Worm (Caenorhabditis elegans) whole organism, early embryonic: ENCODE data around the gene W02B8.1.

Source experiments
- B0310.2 ChIP-seq: sonication (generic microtip); optimal IDR thresholded peaks from 2 replicates; lab custom pipeline; 2016; ENCODE audit warnings: mild to moderate bottlenecking, missing genetic modification characterization, missing compliant biosample characterization
- F13C5.2 ChIP-seq: sonication (generic microtip); optimal IDR thresholded peaks from 2 replicates; lab custom pipeline; 2017; ENCODE audit warnings: mild to moderate bottlenecking, missing genetic modification characterization, inconsistent platforms, missing compliant biosample characterization
- aly-1 ChIP-seq: sonication (generic microtip); optimal IDR thresholded peaks from 2 replicates; lab custom pipeline; 2016; ENCODE audit warnings: missing genetic modification characterization, missing compliant biosample characterization
- ama-1 ChIP-seq: fragments of 150-350 bp; optimal IDR thresholded peaks from 2 replicates; lab custom pipeline; 2014
- ceh-13 ChIP-seq: fragments of 200-800 bp; sonication (Bioruptor generic); optimal IDR thresholded peaks from 2 replicates; lab custom pipeline; 2018; ENCODE audit warnings: mild to moderate bottlenecking, missing genetic modification characterization, missing compliant biosample characterization
- ceh-36 ChIP-seq: sonication (generic microtip); optimal IDR thresholded peaks from 2 replicates; lab custom pipeline; 2016; ENCODE audit warnings: missing genetic modification characterization, inconsistent platforms, missing compliant biosample characterization
- ets-7 ChIP-seq: sonication (generic microtip); optimal IDR thresholded peaks from 2 replicates; lab custom pipeline; 2016; ENCODE audit warnings: missing genotype, missing genetic modification characterization, missing compliant biosample characterization
- flt-1 ChIP-seq: fragments of 200-800 bp; sonication (Bioruptor generic); IDR thresholded peaks from 2 replicates; pipeline ENCODE4 v1.3.6; 2022; ENCODE audit warnings: missing genetic modification characterization, missing compliant biosample characterization
- hmbx-1 ChIP-seq: sonication (generic microtip); optimal IDR thresholded peaks from 2 replicates; lab custom pipeline; 2016; ENCODE audit warnings: mild to moderate bottlenecking, missing genetic modification characterization, missing compliant biosample characterization
- hmg-4 ChIP-seq: fragments of 200-800 bp; sonication (Bioruptor generic); optimal IDR thresholded peaks from 2 replicates; lab custom pipeline; 2018; ENCODE audit warnings: mild to moderate bottlenecking, missing genetic modification characterization, missing compliant biosample characterization
- hnd-1 ChIP-seq: sonication (generic microtip); optimal IDR thresholded peaks from 2 replicates; lab custom pipeline; 2016; ENCODE audit warnings: missing genetic modification characterization, missing compliant biosample characterization
- pes-1 ChIP-seq: fragments of 200-800 bp; sonication (Bioruptor generic); IDR thresholded peaks from 2 replicates; pipeline ENCODE4 v1.3.6; 2022; ENCODE audit warnings: missing genetic modification reagents, missing genetic modification characterization, missing compliant biosample characterization
- scrt-1 ChIP-seq: fragments of 200-800 bp; sonication (Bioruptor generic); IDR thresholded peaks from 2 replicates; pipeline ENCODE4 v1.3.6; 2022; ENCODE audit warnings: missing genetic modification characterization, missing compliant biosample characterization
- sea-1 ChIP-seq: fragments of 200-800 bp; sonication (Bioruptor generic); conservative IDR thresholded peaks from 2 replicates; pipeline ENCODE4 v1.3.6; 2022; ENCODE audit warnings: missing genetic modification characterization, missing compliant biosample characterization
- tbx-11 ChIP-seq: fragments of 200-800 bp; sonication (Bioruptor generic); IDR thresholded peaks from 2 replicates; pipeline ENCODE4 v1.3.6; 2022; ENCODE audit warnings: missing genetic modification characterization, missing compliant biosample characterization
- tbx-37 ChIP-seq: fragments of 200-800 bp; sonication (Bioruptor generic); conservative IDR thresholded peaks from 2 replicates; pipeline ENCODE4 v1.3.6; 2022; ENCODE audit warnings: missing genetic modification reagents, missing genetic modification characterization, missing compliant biosample characterization
- tra-4 ChIP-seq: sonication (generic microtip); optimal IDR thresholded peaks from 2 replicates; lab custom pipeline; 2017; ENCODE audit warnings: missing genetic modification characterization, missing compliant biosample characterization

W02B8.1 gene

DNA sequence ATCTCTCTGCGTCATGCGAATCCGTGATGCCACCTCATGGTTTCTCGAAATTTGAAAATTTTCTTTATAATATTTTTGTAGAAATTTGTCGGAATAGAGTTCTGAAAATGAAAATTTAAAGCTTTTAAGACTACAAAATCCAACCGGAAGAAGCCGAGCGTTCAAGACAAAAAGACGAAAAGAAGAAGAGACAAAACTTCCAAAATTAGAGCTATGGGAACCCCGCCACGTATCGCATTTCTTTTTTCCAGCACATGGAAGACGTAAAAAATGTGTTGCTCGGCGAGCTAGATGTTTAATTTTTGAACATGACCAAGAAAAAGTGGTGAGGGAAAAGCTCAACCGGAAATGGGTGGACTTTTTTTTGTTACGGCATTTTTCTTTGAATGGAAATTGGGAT lies at the start of gene W02B8.1:
TSS of gene W02B8.1 (minus strand) at position 101 of the 400 bp plus-strand sequence.
- no peak for TF ChIP-seq pes-1 (GFP tag; lab: Robert Waterston, UW)
- no peak for TF ChIP-seq hmg-4 (GFP tag; lab: Kevin White, UChicago)

DNA sequence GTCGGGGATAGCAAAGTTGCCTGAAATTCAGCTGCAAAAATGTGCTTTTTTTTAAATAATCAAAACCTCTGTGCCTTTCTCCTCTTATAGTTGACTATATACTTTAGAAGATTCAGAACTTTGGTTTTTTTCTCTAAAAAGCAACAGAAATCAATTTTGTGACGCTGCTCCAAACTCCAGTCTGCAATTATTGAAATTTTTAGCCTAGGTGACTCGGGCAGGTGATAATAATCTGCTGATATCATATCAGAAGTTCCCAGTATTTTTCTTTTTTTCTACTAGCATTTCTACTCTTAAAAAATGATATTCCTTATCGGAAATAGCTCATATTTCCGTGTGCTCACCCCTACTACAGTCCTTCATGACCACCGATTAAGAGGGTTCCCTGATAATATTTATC lies 47.4 kb upstream of the W02B8.1 start, which contains the start of gene sre-44:
TSS of gene sre-44 (plus strand) at position 301 of the 400 bp plus-strand sequence.
- TF ChIP-seq aly-1 (no peak), hmg-4 (GFP tag; lab: Kevin White, UChicago) (no peak), F13C5.2 (tag; lab: Kevin White, UChicago) (no peak), flt-1 (GFP tag; lab: Robert Waterston, UW) (no peak), tbx-11 (GFP tag; lab: Robert Waterston, UW) (no peak), pes-1 (GFP tag; lab: Robert Waterston, UW) (no peak), hmbx-1 (tag; lab: Kevin White, UChicago) (no peak), ama-1 (no peak), hnd-1 (tag; lab: Kevin White, UChicago) (no peak), ceh-13 (GFP tag; lab: Kevin White, UChicago) (no peak), scrt-1 (GFP tag; lab: Robert Waterston, UW) (no peak), ceh-36 (tag; lab: Kevin White, UChicago) (no peak), ets-7 (tag; lab: Kevin White, UChicago) (no peak), tbx-37 (GFP tag; lab: Robert Waterston, UW) (no peak), tra-4 (tag; lab: Kevin White, UChicago) (no peak), sea-1 (GFP tag; lab: Robert Waterston, UW) (no peak), B0310.2 (tag; lab: Kevin White, UChicago) (no peak)

DNA sequence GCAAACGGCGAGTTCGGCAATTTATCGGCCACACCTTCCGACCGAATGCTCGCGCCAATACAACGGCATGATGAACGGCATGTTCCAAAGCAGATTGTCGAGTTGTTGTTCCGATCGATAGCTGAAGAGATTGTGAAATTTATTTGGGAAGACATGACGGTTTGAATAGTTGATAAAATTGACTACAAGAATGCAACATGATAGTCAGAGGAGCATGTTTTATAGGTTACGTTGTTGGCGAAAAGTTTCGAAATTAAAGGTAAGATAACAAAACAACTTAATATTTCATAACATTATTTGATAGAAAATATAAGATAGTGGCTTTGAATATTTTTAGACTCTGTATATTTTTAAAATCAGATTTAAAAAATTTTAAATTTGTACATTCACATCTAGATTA lies 43.6 kb upstream of the W02B8.1 start:
- TF ChIP-seq ets-7 (tag; lab: Kevin White, UChicago), result no peak
- TF ChIP-seq ama-1, result no peak
- TF ChIP-seq hnd-1 (tag; lab: Kevin White, UChicago), result no peak
- no peak for TF ChIP-seq ceh-36 (tag; lab: Kevin White, UChicago)
- no peak for TF ChIP-seq tbx-11 (GFP tag; lab: Robert Waterston, UW)
- TF ChIP-seq flt-1 (GFP tag; lab: Robert Waterston, UW), result no peak
- TF ChIP-seq tbx-37 (GFP tag; lab: Robert Waterston, UW), result no peak
- TF ChIP-seq B0310.2 (tag; lab: Kevin White, UChicago), result no peak
- TF ChIP-seq sea-1 (GFP tag; lab: Robert Waterston, UW), result no peak
- no peak for TF ChIP-seq tra-4 (tag; lab: Kevin White, UChicago)
- TF ChIP-seq F13C5.2 (tag; lab: Kevin White, UChicago), result no peak
- TF ChIP-seq ceh-13 (GFP tag; lab: Kevin White, UChicago), result no peak

DNA sequence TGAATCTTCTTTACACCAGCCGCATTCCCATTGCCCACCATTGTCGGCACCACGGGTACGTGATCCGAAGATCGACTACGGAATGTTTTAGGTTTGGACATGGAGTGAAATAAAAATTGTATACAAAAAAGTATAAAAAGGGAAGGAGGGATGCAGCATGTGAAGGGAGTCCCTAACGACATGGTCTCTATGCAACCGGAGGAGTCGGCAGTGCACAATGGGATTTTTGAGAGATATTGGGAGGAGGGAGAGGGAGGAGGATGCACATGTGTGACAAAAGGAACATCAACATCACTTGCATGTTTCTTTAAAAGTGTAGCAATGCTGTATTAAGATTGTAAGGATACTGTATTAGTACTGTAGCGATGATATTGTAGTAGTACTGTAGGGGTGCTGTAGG lies 37.6 kb upstream of the W02B8.1 start, which contains the start of gene W07G1.1:
TSS of gene W07G1.1 (minus strand) at position 101 of the 400 bp plus-strand sequence.
- TF ChIP-seq sea-1 (GFP tag; lab: Robert Waterston, UW) (no peak), hmg-4 (GFP tag; lab: Kevin White, UChicago) (no peak), flt-1 (GFP tag; lab: Robert Waterston, UW) (no peak), ets-7 (tag; lab: Kevin White, UChicago) (no peak), tbx-37 (GFP tag; lab: Robert Waterston, UW) (no peak), pes-1 (GFP tag; lab: Robert Waterston, UW) (no peak), F13C5.2 (tag; lab: Kevin White, UChicago) (no peak), aly-1 (no peak), tbx-11 (GFP tag; lab: Robert Waterston, UW) (no peak)

DNA sequence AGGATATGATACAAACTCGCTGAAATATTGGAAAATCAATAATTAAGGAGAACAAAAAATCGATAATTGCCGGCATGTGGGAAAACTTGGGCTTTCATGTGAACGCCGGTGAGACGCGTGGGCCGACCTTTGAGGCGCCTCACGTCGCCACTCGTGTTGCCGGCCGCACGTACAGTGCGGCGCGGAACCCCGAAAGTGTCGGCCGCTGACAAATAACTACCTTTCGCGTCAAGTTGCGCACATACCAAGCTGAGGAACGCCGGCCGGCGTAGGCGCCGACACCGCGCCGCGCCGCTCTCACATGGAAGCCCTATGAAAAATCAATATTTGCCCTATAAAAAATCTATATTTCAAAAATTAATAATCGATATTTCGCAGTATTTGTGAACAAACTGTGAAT lies 36.4 kb upstream of the W02B8.1 start:
- no peak for TF ChIP-seq hnd-1 (tag; lab: Kevin White, UChicago)
- TF ChIP-seq F13C5.2 (tag; lab: Kevin White, UChicago), result no peak
- no peak for TF ChIP-seq flt-1 (GFP tag; lab: Robert Waterston, UW)
- no peak for TF ChIP-seq B0310.2 (tag; lab: Kevin White, UChicago)
- TF ChIP-seq ceh-36 (tag; lab: Kevin White, UChicago), result no peak
- no peak for TF ChIP-seq sea-1 (GFP tag; lab: Robert Waterston, UW)
- TF ChIP-seq tra-4 (tag; lab: Kevin White, UChicago), result no peak
- no peak for TF ChIP-seq pes-1 (GFP tag; lab: Robert Waterston, UW)
- no peak for TF ChIP-seq tbx-37 (GFP tag; lab: Robert Waterston, UW)
- TF ChIP-seq hmbx-1 (tag; lab: Kevin White, UChicago), result no peak

DNA sequence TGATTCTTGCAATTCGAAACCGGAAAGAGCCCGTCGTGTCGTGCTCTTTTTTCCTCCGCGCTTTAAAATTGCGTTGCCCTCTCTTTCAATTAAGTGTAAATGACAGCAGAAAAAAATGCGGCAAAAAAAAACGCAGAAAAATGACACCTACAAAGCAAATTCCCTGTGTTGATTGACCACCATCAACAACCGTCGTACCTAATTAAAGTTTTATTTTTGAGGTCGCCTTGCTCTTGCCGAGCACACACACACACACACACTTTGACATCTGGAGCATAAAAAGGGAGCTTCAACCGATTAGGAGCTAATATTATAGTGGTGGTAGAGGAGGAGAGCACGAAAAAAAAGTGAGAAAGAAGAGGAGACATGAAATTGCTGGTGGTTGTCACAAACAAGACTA lies 34.0 kb upstream of the W02B8.1 start:
- TF ChIP-seq ceh-13 (GFP tag; lab: Kevin White, UChicago), result no peak
- no peak for TF ChIP-seq tbx-11 (GFP tag; lab: Robert Waterston, UW)
- no peak for TF ChIP-seq flt-1 (GFP tag; lab: Robert Waterston, UW)
- TF ChIP-seq scrt-1 (GFP tag; lab: Robert Waterston, UW), result no peak
- no peak for TF ChIP-seq tbx-37 (GFP tag; lab: Robert Waterston, UW)
- TF ChIP-seq sea-1 (GFP tag; lab: Robert Waterston, UW), result no peak
- TF ChIP-seq hmbx-1 (tag; lab: Kevin White, UChicago), result no peak
- no peak for TF ChIP-seq ceh-36 (tag; lab: Kevin White, UChicago)
- no peak for TF ChIP-seq B0310.2 (tag; lab: Kevin White, UChicago)
- no peak for TF ChIP-seq hmg-4 (GFP tag; lab: Kevin White, UChicago)

DNA sequence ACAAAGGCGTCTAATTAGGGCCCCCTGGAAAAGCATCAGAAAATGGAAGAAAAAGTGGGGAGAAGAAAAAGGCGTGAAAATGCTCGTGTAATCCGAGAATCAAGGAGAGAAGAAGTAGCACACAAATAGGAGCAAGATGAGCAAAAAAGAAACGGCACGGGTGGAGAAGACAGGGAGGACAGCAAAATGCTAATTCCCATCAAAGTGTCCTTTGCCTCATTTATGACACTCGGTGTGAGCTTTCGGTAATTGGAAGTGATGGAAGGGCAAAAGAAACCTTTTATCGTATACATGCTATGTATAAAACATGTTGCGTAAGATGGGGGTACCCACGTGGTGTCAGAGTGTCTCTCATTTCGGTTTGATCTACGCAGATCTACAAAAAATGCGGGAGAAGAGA lies 31.6 kb upstream of the W02B8.1 start:
- TF ChIP-seq aly-1 (no peak), flt-1 (GFP tag; lab: Robert Waterston, UW) (no peak), sea-1 (GFP tag; lab: Robert Waterston, UW) (no peak), F13C5.2 (tag; lab: Kevin White, UChicago) (no peak), tbx-11 (GFP tag; lab: Robert Waterston, UW) (no peak), ama-1 (no peak)
